Worm (Caenorhabditis elegans) whole organism, mixed stage, embryonic: ENCODE results near the gene B0244.10.

Source experiments
- M03D4.4 ChIP-seq: sonication (generic microtip); optimal IDR thresholded peaks from 2 replicates; lab custom pipeline; 2017; ENCODE audit warnings: mild to moderate bottlenecking, missing genetic modification characterization, missing compliant biosample characterization
- bed-3 ChIP-seq: fragments of 200-800 bp; sonication (Bioruptor generic); optimal IDR thresholded peaks from 3 replicates; lab custom pipeline; 2018; ENCODE audit warnings: mild to moderate bottlenecking, missing genetic modification characterization, moderate library complexity, missing compliant biosample characterization
- blmp-1 ChIP-seq: fragments of 150-350 bp; optimal IDR thresholded peaks from 2 replicates; lab custom pipeline; 2014; ENCODE audit warnings: missing biosample characterization, missing genetic modification characterization
- ceh-39 ChIP-seq: fragments of 150-350 bp; optimal IDR thresholded peaks from 2 replicates; lab custom pipeline; 2014; ENCODE audit warnings: missing biosample characterization, missing genetic modification characterization
- ceh-43 ChIP-seq: fragments of 200-800 bp; sonication (Bioruptor generic); optimal IDR thresholded peaks from 2 replicates; lab custom pipeline; 2018; ENCODE audit warnings: mild to moderate bottlenecking, missing genetic modification characterization, moderate library complexity, missing compliant biosample characterization
- ceh-83 ChIP-seq: fragments of 200-800 bp; sonication (Bioruptor generic); optimal IDR thresholded peaks from 2 replicates; lab custom pipeline; 2018; ENCODE audit warnings: mild to moderate bottlenecking, missing genetic modification characterization, missing compliant biosample characterization
- ces-1 ChIP-seq: fragments of 150-350 bp; optimal IDR thresholded peaks from 2 replicates; lab custom pipeline; 2014; ENCODE audit warnings: missing biosample characterization, missing genetic modification reagents, missing genetic modification characterization
- cnd-1 ChIP-seq: fragments of 200-800 bp; sonication (Bioruptor generic); optimal IDR thresholded peaks from 2 replicates; lab custom pipeline; 2018; ENCODE audit warnings: mild to moderate bottlenecking, missing genetic modification characterization, missing compliant biosample characterization
- drap-1 ChIP-seq: fragments of 200-800 bp; sonication (Bioruptor generic); optimal IDR thresholded peaks from 3 replicates; lab custom pipeline; 2018; ENCODE audit warnings: mild to moderate bottlenecking, missing genetic modification characterization, missing compliant biosample characterization
- elt-1 ChIP-seq: sonication (generic microtip); optimal IDR thresholded peaks from 2 replicates; lab custom pipeline; 2017; ENCODE audit warnings: missing genetic modification characterization, mild to moderate bottlenecking, missing compliant biosample characterization, antibody characterized with exemption, moderate library complexity, borderline replicate concordance; ENCODE audit not compliant: insufficient read depth
- elt-3 ChIP-seq: fragments of 150-350 bp; optimal IDR thresholded peaks from 2 replicates; lab custom pipeline; 2014; ENCODE audit warnings: missing biosample characterization, missing genetic modification characterization
- hlh-1 ChIP-seq: fragments of 150-350 bp; optimal IDR thresholded peaks from 2 replicates; lab custom pipeline; 2014; ENCODE audit warnings: missing biosample characterization, missing genetic modification reagents, missing genetic modification characterization
- lin-13 ChIP-seq: fragments of 150-350 bp; optimal IDR thresholded peaks from 2 replicates; lab custom pipeline; 2014; ENCODE audit warnings: missing biosample characterization, missing genetic modification characterization
- lsy-2 ChIP-seq: fragments of 150-350 bp; optimal IDR thresholded peaks from 2 replicates; lab custom pipeline; 2014; ENCODE audit warnings: missing biosample characterization, missing genetic modification characterization
- mab-5 ChIP-seq: fragments of 150-350 bp; optimal IDR thresholded peaks from 2 replicates; lab custom pipeline; 2014; ENCODE audit warnings: missing biosample characterization, missing genetic modification characterization
- mep-1 ChIP-seq: fragments of 150-350 bp; optimal IDR thresholded peaks from 2 replicates; lab custom pipeline; 2017; ENCODE audit warnings: missing biosample characterization, missing genetic modification reagents, missing genetic modification characterization, inconsistent platforms
- mls-2 ChIP-seq: sonication (generic microtip); optimal IDR thresholded peaks from 2 replicates; lab custom pipeline; 2016; ENCODE audit warnings: mild to moderate bottlenecking, missing genetic modification characterization, moderate library complexity, missing compliant biosample characterization
- nhr-12 ChIP-seq: fragments of 150-350 bp; optimal IDR thresholded peaks from 2 replicates; lab custom pipeline; 2014; ENCODE audit warnings: missing biosample characterization, missing genetic modification characterization
- nhr-237 ChIP-seq: fragments of 150-350 bp; optimal IDR thresholded peaks from 2 replicates; lab custom pipeline; 2014; ENCODE audit warnings: missing biosample characterization, missing genetic modification characterization
- nhr-28 ChIP-seq: fragments of 150-350 bp; optimal IDR thresholded peaks from 2 replicates; lab custom pipeline; 2014; ENCODE audit warnings: missing biosample characterization, missing genetic modification characterization
- nhr-76 ChIP-seq: sonication (generic microtip); optimal IDR thresholded peaks from 2 replicates; lab custom pipeline; 2017; ENCODE audit warnings: missing biosample characterization, missing genetic modification characterization
- pha-4 ChIP-seq: fragments of 150-350 bp; optimal IDR thresholded peaks from 2 replicates; lab custom pipeline; 2018; ENCODE audit warnings: missing biosample characterization, missing genetic modification reagents, missing genetic modification characterization
- sem-2 ChIP-seq: fragments of 200-800 bp; sonication (Bioruptor generic); optimal IDR thresholded peaks from 2 replicates; lab custom pipeline; 2018; ENCODE audit warnings: mild to moderate bottlenecking, missing genetic modification characterization, missing compliant biosample characterization
- snpc-4 ChIP-seq: fragments of 150-350 bp; optimal IDR thresholded peaks from 2 replicates; lab custom pipeline; 2014; ENCODE audit warnings: missing biosample characterization, missing genetic modification characterization
- tbx-8 ChIP-seq: fragments of 200-800 bp; sonication (Bioruptor generic); optimal IDR thresholded peaks from 2 replicates; lab custom pipeline; 2018; ENCODE audit warnings: mild to moderate bottlenecking, missing genetic modification characterization, moderate library complexity, missing compliant biosample characterization
- unc-120 ChIP-seq: sonication (generic microtip); optimal IDR thresholded peaks from 2 replicates; lab custom pipeline; 2017; ENCODE audit warnings: missing genetic modification characterization, missing compliant biosample characterization; ENCODE audit not compliant: poor library complexity, severe bottlenecking
- zip-8 ChIP-seq: fragments of 150-350 bp; optimal IDR thresholded peaks from 2 replicates; lab custom pipeline; 2014; ENCODE audit warnings: missing biosample characterization, missing genetic modification characterization

Gene B0244.10

DNA sequence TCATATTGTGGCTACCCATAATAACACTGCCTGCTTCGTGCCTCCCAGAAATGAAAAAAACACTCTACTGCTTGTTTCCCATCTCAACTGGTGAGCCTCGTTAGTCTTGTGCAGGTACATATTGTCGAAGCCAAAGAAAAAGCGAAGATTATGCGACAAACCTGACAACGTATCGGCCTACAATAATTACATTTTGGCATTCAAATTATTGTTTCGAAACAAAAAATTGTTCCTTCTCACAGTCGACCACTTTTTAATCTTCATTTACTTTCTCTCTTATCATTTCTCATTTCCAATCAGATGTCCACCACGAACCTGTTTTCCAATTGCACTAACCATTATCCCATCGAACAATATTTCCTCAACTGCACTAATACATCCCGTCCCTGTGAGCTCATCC lies 8.1 kb downstream of the B0244.10 start, which contains the start of gene B0244.15:
TSS of gene B0244.15 (plus strand) at position 301 of the 400 bp plus-strand sequence.
- no peak for TF ChIP-seq cnd-1 (tag; lab: Kevin White, UChicago)
- TF ChIP-seq mab-5 (tag; lab: Kevin White, UChicago): no peak
- no peak for TF ChIP-seq ceh-43 (GFP tag; lab: Kevin White, UChicago)
- no peak for TF ChIP-seq elt-1 (tag; lab: Kevin White, UChicago)
- TF ChIP-seq, all 35 proteins: peak for 0

DNA sequence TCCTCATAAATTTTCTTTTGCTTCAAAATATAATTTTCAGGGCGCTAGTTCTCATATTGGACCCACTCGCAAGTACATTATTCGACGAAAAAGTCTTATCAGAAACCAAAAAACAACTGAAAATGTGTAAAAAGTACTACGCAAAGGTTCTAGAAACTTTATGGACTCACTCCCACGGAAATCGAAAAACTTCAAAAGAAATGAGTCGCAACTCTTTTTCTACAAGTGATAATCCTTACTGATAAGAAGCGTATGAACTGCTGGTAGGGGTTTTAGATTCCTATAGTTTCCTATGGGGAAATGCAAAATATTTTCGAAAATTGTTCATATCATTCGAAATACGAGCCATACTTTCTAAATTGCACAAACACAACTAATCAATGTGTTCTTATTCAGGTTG lies 9.6 kb downstream of the B0244.10 start, which contains the start of gene B0244.5:
TSS of gene B0244.5 (plus strand) at position 301 of the 400 bp plus-strand sequence.
- TF ChIP-seq drap-1 (GFP tag; lab: Kevin White, UChicago): no peak
- TF ChIP-seq nhr-76: no peak
- TF ChIP-seq ceh-83 (GFP tag; lab: Kevin White, UChicago): no peak

DNA sequence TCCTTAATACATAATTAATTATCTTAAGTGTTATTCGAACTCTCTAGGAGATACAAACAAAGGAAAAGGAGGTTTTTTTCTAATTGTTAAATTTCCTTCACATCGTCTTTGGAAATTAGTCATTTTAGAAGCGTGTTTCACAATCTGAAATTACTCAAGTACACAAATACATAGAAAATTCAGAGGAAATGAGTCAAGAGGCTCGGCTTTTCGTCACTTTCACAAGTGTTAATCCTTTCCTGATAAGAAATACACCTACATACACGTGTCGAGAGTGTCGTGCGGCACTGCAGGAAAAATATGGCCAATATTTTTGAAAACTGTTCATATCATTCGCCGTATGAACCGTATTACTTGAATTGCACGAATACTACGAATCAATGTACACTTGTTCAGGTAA lies 12.2 kb downstream of the B0244.10 start, which contains the start of gene B0244.4:
TSS of gene B0244.4 (plus strand) at position 301 of the 400 bp plus-strand sequence.
- TF ChIP-seq elt-3 (tag; lab: Kevin White, UChicago) (no peak), lsy-2 (tag; lab: Kevin White, UChicago) (no peak), sem-2 (GFP tag; lab: Kevin White, UChicago) (no peak), bed-3 (GFP tag; lab: Kevin White, UChicago) (no peak), hlh-1 (no peak), nhr-12 (no peak), pha-4 (tag; lab: Kevin White, UChicago) (no peak), mep-1 (no peak), mab-5 (tag; lab: Kevin White, UChicago) (no peak), cnd-1 (tag; lab: Kevin White, UChicago) (no peak), tbx-8 (GFP tag; lab: Kevin White, UChicago) (no peak), ceh-43 (GFP tag; lab: Kevin White, UChicago) (no peak), nhr-237 (tag; lab: Kevin White, UChicago) (no peak), M03D4.4 (no peak)

DNA sequence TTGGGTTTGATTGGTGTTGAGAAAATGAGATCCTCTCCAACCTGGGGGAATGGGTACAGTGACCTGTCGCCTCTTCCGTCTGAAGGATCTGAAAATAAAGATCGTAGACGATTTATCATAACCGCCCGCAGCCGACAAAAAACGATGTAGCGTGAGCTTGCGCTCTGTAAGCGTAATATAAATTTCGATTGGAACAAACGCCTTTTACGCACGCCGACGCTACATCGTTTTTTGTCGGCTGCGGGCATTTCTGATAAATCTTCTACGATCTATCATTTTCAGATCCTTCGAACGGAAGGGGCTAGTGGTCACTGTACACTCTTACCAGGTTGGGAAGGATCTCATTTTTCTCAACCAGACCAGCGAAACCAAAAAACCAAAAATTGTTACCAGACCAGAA lies 13.4 kb downstream of the B0244.10 start:
- no peak for TF ChIP-seq mep-1
- no peak for TF ChIP-seq sem-2 (GFP tag; lab: Kevin White, UChicago)
- TF ChIP-seq blmp-1: no peak
- TF ChIP-seq pha-4 (tag; lab: Kevin White, UChicago): no peak
- no peak for TF ChIP-seq tbx-8 (GFP tag; lab: Kevin White, UChicago)
- no peak for TF ChIP-seq hlh-1
- no peak for TF ChIP-seq ceh-43 (GFP tag; lab: Kevin White, UChicago)
- no peak for TF ChIP-seq nhr-28 (tag; lab: Kevin White, UChicago)
- TF ChIP-seq nhr-76: no peak
- no peak for TF ChIP-seq snpc-4 (tag; lab: Kevin White, UChicago)
- TF ChIP-seq elt-3 (tag; lab: Kevin White, UChicago): no peak

DNA sequence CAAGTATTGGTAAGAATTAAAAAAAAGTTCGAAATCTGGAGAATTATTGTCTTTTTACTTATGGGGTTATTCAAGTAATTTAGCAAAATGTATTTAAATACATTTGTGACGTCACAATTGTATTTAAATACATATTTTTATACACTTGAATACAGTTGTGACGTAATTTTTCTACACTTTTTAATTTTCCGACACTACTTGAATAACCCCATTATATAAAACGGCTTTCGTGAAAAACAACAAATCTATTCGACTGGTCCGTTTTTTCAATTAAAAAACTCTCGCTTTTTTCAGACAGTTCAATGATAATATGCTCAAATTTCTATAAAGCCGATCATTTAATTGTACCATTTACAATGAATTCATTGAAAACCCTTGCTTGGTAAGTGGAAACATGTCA lies 15.5 kb downstream of the B0244.10 start:
- no peak for TF ChIP-seq mep-1
- TF ChIP-seq zip-8 (tag; lab: Kevin White, UChicago): peak; percentile 91
- no peak for TF ChIP-seq lsy-2 (tag; lab: Kevin White, UChicago)
- no peak for TF ChIP-seq unc-120 (tag; lab: Kevin White, UChicago)
- no peak for TF ChIP-seq snpc-4 (tag; lab: Kevin White, UChicago)
- TF ChIP-seq ceh-39 (tag; lab: Kevin White, UChicago): no peak

DNA sequence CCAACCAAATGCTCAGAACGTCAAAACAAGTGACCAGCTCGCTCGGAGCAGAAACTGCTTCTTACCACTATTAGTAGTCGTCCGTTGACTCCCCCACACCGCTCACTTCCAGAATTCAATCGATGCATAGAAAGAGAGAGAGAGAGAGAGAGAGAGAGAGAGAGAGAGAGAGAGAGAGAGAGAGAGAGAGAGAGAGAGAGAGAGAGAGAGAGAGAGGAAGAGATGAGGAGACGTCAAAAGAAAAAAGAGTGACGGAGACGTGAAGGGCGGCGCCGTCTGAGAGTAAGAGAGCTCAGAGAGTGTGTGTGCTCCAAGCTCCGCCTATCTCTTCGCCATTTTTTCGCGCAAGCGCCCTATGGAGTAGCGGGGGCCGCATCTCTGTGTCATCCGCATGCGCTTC lies 20.2 kb downstream of the B0244.10 start, which contains the start of gene ida-1:
TSS of gene ida-1 (plus strand) at position 336 of the 400 bp plus-strand sequence.
- no peak for TF ChIP-seq nhr-76
- TF ChIP-seq mls-2 (tag; lab: Kevin White, UChicago): no peak
- peak; percentile 54 for TF ChIP-seq ces-1

DNA sequence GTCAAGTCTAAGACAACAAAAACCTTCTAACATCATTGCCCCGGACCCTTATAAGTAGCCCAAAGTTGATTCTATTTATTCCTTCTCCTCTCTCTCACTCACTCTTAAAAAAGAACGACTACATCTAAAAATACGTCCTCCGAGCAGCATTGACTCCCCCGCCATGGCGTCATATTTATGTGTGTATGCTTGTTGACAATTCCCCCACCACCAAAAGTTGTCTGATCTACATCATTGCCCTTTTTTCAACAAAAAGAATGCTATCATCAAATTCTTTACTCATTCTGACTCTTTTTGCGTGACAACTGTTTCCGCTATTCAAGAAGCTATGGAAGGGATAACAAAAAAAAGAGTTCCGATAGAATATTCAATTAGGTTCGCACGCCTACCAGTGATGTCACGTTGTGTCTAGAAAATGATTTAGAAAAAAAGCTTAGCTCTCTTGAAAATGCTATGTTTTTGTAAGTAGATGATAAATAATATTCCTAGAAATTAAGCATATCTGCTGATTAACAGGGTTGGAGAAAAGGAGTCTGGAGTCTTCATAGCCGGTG lies 22.6 kb downstream of the B0244.10 start:
- TF ChIP-seq ces-1 (peak; percentile 33), lin-13 (tag; lab: Kevin White, UChicago) (no peak), ceh-43 (GFP tag; lab: Kevin White, UChicago) (no peak), elt-3 (tag; lab: Kevin White, UChicago) (no peak)
